Worm (Caenorhabditis elegans): Measurements from ENCODE around the gene VW02B12L.2.

- TF ChIP-seq sdc-2 (tag; optimal IDR thresholded peaks at IDR 0.05) = no peak
- TF ChIP-seq ama-1 (optimal IDR thresholded peaks at IDR 0.05) = no peak
- TF ChIP-seq ceh-18 (tag; optimal IDR thresholded peaks at IDR 0.05) = no peak
- TF ChIP-seq lim-6 (tag; optimal IDR thresholded peaks at IDR 0.05) = no peak
- no peak for TF ChIP-seq pqm-1 (tag; optimal IDR thresholded peaks at IDR 0.05)
- TF ChIP-seq sox-4 (tag; optimal IDR thresholded peaks at IDR 0.05) = no peak
These were observed 49.3 kb downstream of the VW02B12L.2 start, which contains the start of gene shn-1 for ce11 chrII:11390865-11391264.

Data from whole organism, late embryonic.